Fruit fly (Drosophila melanogaster) whole organism, embryonic: Measurements from ENCODE around the gene CG12347.

Experiments used
- CG10654 ChIP-seq: fragments of 200-800 bp; sonication (Bioruptor generic); optimal IDR thresholded peaks from 2 replicates; lab custom pipeline; 2016; ENCODE audit warnings: missing biosample characterization, missing genetic modification characterization
- CG13123 ChIP-seq: fragments of 200-800 bp; sonication (Bioruptor generic); optimal IDR thresholded peaks from 2 replicates; lab custom pipeline; 2016; ENCODE audit warnings: missing biosample characterization, missing genetic modification characterization
- CG14014 ChIP-seq: fragments of 200-800 bp; sonication (Bioruptor generic); IDR thresholded peaks from 2 replicates; pipeline ENCODE4 v1.3.6; 2022; ENCODE audit warnings: missing biosample characterization, missing genetic modification characterization
- CG14050 ChIP-seq: fragments of 200-800 bp; sonication (Bioruptor generic); IDR thresholded peaks from 3 replicates; pipeline ENCODE4 v1.3.6; 2022; ENCODE audit warnings: missing biosample characterization, missing genetic modification characterization
- CG14667 ChIP-seq: fragments of 200-800 bp; sonication (Bioruptor generic); IDR thresholded peaks from 2 replicates; pipeline ENCODE4 v1.3.6; 2022; ENCODE audit warnings: missing biosample characterization, missing genetic modification characterization
- CG14860 ChIP-seq: fragments of 200-800 bp; sonication (Bioruptor generic); IDR thresholded peaks from 3 replicates; pipeline ENCODE4 v1.3.6; 2022; ENCODE audit warnings: missing biosample characterization, missing genetic modification characterization; ENCODE audit not compliant: partially characterized antibody
- CG32767 ChIP-seq: fragments of 200-800 bp; sonication (Bioruptor generic); IDR thresholded peaks from 2 replicates; pipeline ENCODE4 v1.3.6; 2022; ENCODE audit warnings: missing biosample characterization, missing genetic modification characterization
- CG9797 ChIP-seq: fragments of 200-800 bp; sonication (Bioruptor generic); optimal IDR thresholded peaks from 3 replicates; lab custom pipeline; 2018; ENCODE audit warnings: missing biosample characterization, mild to moderate bottlenecking, missing genetic modification characterization
- Dip2 ChIP-seq: fragments of 200-800 bp; sonication (Bioruptor generic); IDR thresholded peaks from 2 replicates; pipeline ENCODE4 v1.3.6; 2022; ENCODE audit warnings: missing biosample characterization, missing genetic modification characterization
- Hr3 ChIP-seq: fragments of 200-800 bp; sonication (Bioruptor generic); optimal IDR thresholded peaks from 3 replicates; lab custom pipeline; 2016; ENCODE audit warnings: missing biosample characterization, missing genetic modification characterization
- Hsf ChIP-seq: fragments of 200-800 bp; sonication (Bioruptor generic); optimal IDR thresholded peaks from 3 replicates; lab custom pipeline; 2016; ENCODE audit warnings: missing biosample characterization, missing genetic modification characterization
- Neu2 ChIP-seq: fragments of 200-800 bp; sonication (Bioruptor generic); optimal IDR thresholded peaks from 3 replicates; lab custom pipeline; 2016; ENCODE audit warnings: missing biosample characterization, missing genetic modification characterization, borderline replicate concordance
- Tbp ChIP-seq: fragments of >200 bp; optimal IDR thresholded peaks from 2 replicates; lab custom pipeline; 2018; ENCODE audit warnings: missing biosample characterization, missing genetic modification characterization
- ato ChIP-seq: fragments of 200-800 bp; sonication (Bioruptor generic); IDR thresholded peaks from 2 replicates; pipeline ENCODE4 v1.3.6; 2022; ENCODE audit warnings: missing biosample characterization, missing genetic modification characterization; ENCODE audit not compliant: partially characterized antibody
- exex ChIP-seq: fragments of 200-800 bp; sonication (Bioruptor generic); optimal IDR thresholded peaks from 4 replicates; lab custom pipeline; 2018; ENCODE audit warnings: missing biosample characterization, mild to moderate bottlenecking, missing genetic modification characterization, moderate library complexity
- gsb-n ChIP-seq: fragments of 200-800 bp; sonication (Bioruptor generic); optimal IDR thresholded peaks from 3 replicates; lab custom pipeline; 2018; ENCODE audit warnings: missing biosample characterization, mild to moderate bottlenecking, missing genetic modification characterization
- lola ChIP-seq, 3 experiments: fragments of >200 bp in 2 of 3; fragments of 200-800 bp in 1 of 3; sonication (Bioruptor generic) in 1 of 3; optimal IDR thresholded peaks; 2 replicates each; lab custom pipeline; 2017 to 2019; ENCODE audit warnings: missing biosample characterization in 3 of 3, missing genetic modification characterization in 3 of 3, mild to moderate bottlenecking in 1 of 3, moderate library complexity in 1 of 3
- sc ChIP-seq, 3 experiments: fragments of >200 bp in 2 of 3; fragments of 200-800 bp in 1 of 3; sonication (Bioruptor generic) in 1 of 3; optimal IDR thresholded peaks; 2 replicates in 2 of 3; 3 replicates in 1 of 3; lab custom pipeline; 2017; ENCODE audit warnings: mild to moderate bottlenecking in 1 of 3, missing biosample characterization in 1 of 3, missing genetic modification characterization in 1 of 3, missing genetic modification reagents in 1 of 3
- tap ChIP-seq: fragments of 200-800 bp; optimal IDR thresholded peaks from 3 replicates; lab custom pipeline; 2019; ENCODE audit warnings: missing biosample characterization, mild to moderate bottlenecking, missing genetic modification characterization, moderate library complexity
- zf30C ChIP-seq: fragments of 200-800 bp; sonication (Bioruptor generic); optimal IDR thresholded peaks from 3 replicates; lab custom pipeline; 2018; ENCODE audit warnings: missing biosample characterization, mild to moderate bottlenecking, missing genetic modification characterization

The CG12347 gene

dm6 chr3R:17955737-17956136, 49.5 kb downstream of the CG12347 start (continued):
- TF ChIP-seq CG14667 (GFP tag; lab: Robert Waterston, UW) (no peak), zf30C (peak; percentile 19), CG14860 (GFP tag; lab: Robert Waterston, UW) (no peak), CG10654 (GFP tag; lab: Kevin White, UChicago) (peak; percentile 4), lola (GFP tag; optimal IDR thresholded peaks at IDR 0.05; lab: Kevin White, UChicago) (peak in 1 of 3 experiments; percentile 45), gsb-n (tag; lab: Kevin White, UChicago) (peak; percentile 18), CG9797 (GFP tag; lab: Kevin White, UChicago) (no peak), Neu2 (no peak), Dip2 (GFP tag; lab: Robert Waterston, UW) (no peak), CG14014 (GFP tag; lab: Robert Waterston, UW) (0 out of 2 replicates have a peak, but pooled peaks have one; percentile 42), CG32767 (GFP tag; lab: Robert Waterston, UW) (no peak), CG13123 (GFP tag; lab: Kevin White, UChicago) (no peak), Tbp (GFP tag; lab: Kevin White, UChicago) (no peak), exex (tag; lab: Kevin White, UChicago) (no peak), CG14050 (GFP tag; lab: Robert Waterston, UW) (0 out of 3 replicates have a peak, but pooled peaks have one; percentile 39), sc (optimal IDR thresholded peaks at IDR 0.05; lab: Kevin White, UChicago) (no peak), sc (GFP tag; optimal IDR thresholded peaks at IDR 0.05; lab: Kevin White, UChicago) (no peak), Hr3 (GFP tag; lab: Kevin White, UChicago) (peak; percentile 14), ato (GFP tag; lab: Robert Waterston, UW) (no peak), tap (tag; lab: Kevin White, UChicago) (peak; percentile 44), Hsf (no peak)
